Worm (Caenorhabditis elegans) whole organism, L4 larva: Measurements from ENCODE around the gene eif-3.D.
A peak's percentile ranks its signal among the peaks of the same experiment; 100 is the strongest.

ENCODE experiments used
- F10B5.3 ChIP-seq: sonication (generic microtip); optimal IDR thresholded peaks from 2 replicates; lab custom pipeline; 2016; ENCODE audit warnings: mild to moderate bottlenecking, missing genetic modification characterization, missing compliant biosample characterization
- F26F4.8 ChIP-seq: fragments of 200-800 bp; sonication (Bioruptor generic); conservative IDR thresholded peaks from 2 replicates; pipeline ENCODE4 v1.3.6; 2022; ENCODE audit warnings: missing genetic modification characterization, missing compliant biosample characterization
- F37D6.2 ChIP-seq: sonication (generic microtip); optimal IDR thresholded peaks from 2 replicates; lab custom pipeline; 2016; ENCODE audit warnings: mild to moderate bottlenecking, missing genetic modification characterization, missing compliant biosample characterization
- Y48G9A.11 ChIP-seq: fragments of 200-800 bp; sonication (Bioruptor generic); IDR thresholded peaks from 2 replicates; pipeline ENCODE4 v1.3.6; 2022; ENCODE audit warnings: missing genetic modification reagents, missing genetic modification characterization, missing compliant biosample characterization
- Y75B8A.6 ChIP-seq: fragments of 200-800 bp; sonication (Bioruptor generic); IDR thresholded peaks from 2 replicates; pipeline ENCODE4 v1.3.6; 2022; ENCODE audit warnings: missing genetic modification reagents, missing genetic modification characterization, missing compliant biosample characterization
- aha-1 ChIP-seq: fragments of 150-350 bp; peaks from one replicate; lab custom pipeline; 2014; ENCODE audit warnings: missing biosample characterization, missing genetic modification characterization
- ceh-20 ChIP-seq: fragments of 200-800 bp; sonication (Bioruptor generic); IDR thresholded peaks from 2 replicates; pipeline ENCODE4 v1.3.6; 2022; ENCODE audit warnings: missing genetic modification reagents, missing genetic modification characterization, missing compliant biosample characterization
- ceh-32 ChIP-seq: sonication (generic microtip); optimal IDR thresholded peaks from 2 replicates; lab custom pipeline; 2016; ENCODE audit warnings: mild to moderate bottlenecking, missing genetic modification characterization, missing compliant biosample characterization; ENCODE audit not compliant: poor library complexity
- ceh-44 ChIP-seq: fragments of 200-800 bp; sonication (Bioruptor generic); IDR thresholded peaks from 2 replicates; pipeline ENCODE4 v1.3.6; 2022; ENCODE audit warnings: missing genetic modification reagents, missing genetic modification characterization, missing compliant biosample characterization
- ceh-82 ChIP-seq: sonication (generic microtip); optimal IDR thresholded peaks from 2 replicates; lab custom pipeline; 2017; ENCODE audit warnings: missing biosample characterization, missing genetic modification characterization
- ctbp-1 ChIP-seq: fragments of 200-800 bp; sonication (Bioruptor generic); IDR thresholded peaks from 2 replicates; pipeline ENCODE4 v1.3.6; 2022; ENCODE audit warnings: missing genetic modification reagents, missing genetic modification characterization, missing compliant biosample characterization
- daf-16 ChIP-seq, 3 experiments: sonication (generic microtip); optimal IDR thresholded peaks; 2 replicates each; lab custom pipeline; 2016 to 2017; ENCODE audit warnings: missing genetic modification characterization in 3 of 3, missing genetic modification reagents in 3 of 3, mild to moderate bottlenecking in 2 of 3, missing compliant biosample characterization in 2 of 3, missing biosample characterization in 1 of 3, moderate library complexity in 1 of 3
- daf-19 ChIP-seq: fragments of 200-800 bp; sonication (Bioruptor generic); conservative IDR thresholded peaks from 2 replicates; pipeline ENCODE4 v1.3.6; 2022; ENCODE audit warnings: missing genetic modification characterization, missing compliant biosample characterization
- daf-8 ChIP-seq: fragments of 200-800 bp; sonication (Bioruptor generic); IDR thresholded peaks from 2 replicates; pipeline ENCODE4 v1.3.6; 2022; ENCODE audit warnings: missing genetic modification characterization, missing compliant biosample characterization
- dmd-6 ChIP-seq: fragments of 200-800 bp; sonication (Bioruptor generic); IDR thresholded peaks from 2 replicates; pipeline ENCODE4 v1.3.6; 2022; ENCODE audit warnings: missing genetic modification reagents, missing genetic modification characterization, missing compliant biosample characterization
- dmd-8 ChIP-seq: fragments of 200-800 bp; sonication (Bioruptor generic); IDR thresholded peaks from 2 replicates; pipeline ENCODE4 v1.3.6; 2022; ENCODE audit warnings: missing genetic modification characterization, missing compliant biosample characterization
- dmd-9 ChIP-seq: fragments of 200-800 bp; sonication (Bioruptor generic); IDR thresholded peaks from 2 replicates; pipeline ENCODE4 v1.3.6; 2022; ENCODE audit warnings: missing genetic modification reagents, missing genetic modification characterization, missing compliant biosample characterization
- duxl-1 ChIP-seq: sonication (generic microtip); optimal IDR thresholded peaks from 2 replicates; lab custom pipeline; 2016; ENCODE audit warnings: mild to moderate bottlenecking, missing genetic modification characterization, moderate library complexity, missing compliant biosample characterization; ENCODE audit not compliant: poor library complexity
- dve-1 ChIP-seq: sonication (generic microtip); optimal IDR thresholded peaks from 2 replicates; lab custom pipeline; 2017; ENCODE audit warnings: antibody characterized with exemption, mild to moderate bottlenecking, missing genetic modification characterization, missing compliant biosample characterization; ENCODE audit not compliant: insufficient read depth
- fos-1 ChIP-seq: fragments of 150-350 bp; optimal IDR thresholded peaks from 2 replicates; lab custom pipeline; 2014; ENCODE audit warnings: missing biosample characterization, missing genetic modification characterization
- gei-8 ChIP-seq: fragments of 200-800 bp; sonication (Bioruptor generic); optimal IDR thresholded peaks from 2 replicates; lab custom pipeline; 2018; ENCODE audit warnings: mild to moderate bottlenecking, missing genetic modification characterization, missing compliant biosample characterization
- hlh-30 ChIP-seq: sonication (generic microtip); optimal IDR thresholded peaks from 2 replicates; lab custom pipeline; 2017; ENCODE audit warnings: antibody characterized with exemption, mild to moderate bottlenecking, missing genetic modification characterization, missing compliant biosample characterization; ENCODE audit not compliant: insufficient read depth
- jun-1 ChIP-seq: fragments of 150-350 bp; optimal IDR thresholded peaks from 2 replicates; lab custom pipeline; 2014; ENCODE audit warnings: missing biosample characterization, missing genetic modification reagents, missing genetic modification characterization
- lim-7 ChIP-seq: fragments of 200-800 bp; sonication (Bioruptor generic); IDR thresholded peaks from 2 replicates; pipeline ENCODE4 v1.3.6; 2022; ENCODE audit warnings: missing genetic modification characterization, missing compliant biosample characterization
- lin-38 ChIP-seq: fragments of 200-800 bp; sonication (Bioruptor generic); IDR thresholded peaks from 2 replicates; pipeline ENCODE4 v1.3.6; 2022; ENCODE audit warnings: missing genetic modification reagents, missing genetic modification characterization, missing compliant biosample characterization
- lsy-2 ChIP-seq, 2 experiments: fragments of 150-350 bp in 1 of 2; sonication (generic microtip) in 1 of 2; optimal IDR thresholded peaks; 2 replicates each; lab custom pipeline; 2014 to 2017; ENCODE audit warnings: missing biosample characterization in 2 of 2, missing genetic modification characterization in 2 of 2
- madf-5 ChIP-seq, 2 experiments: fragments of 200-800 bp; sonication (Bioruptor generic); IDR thresholded peaks; 2 replicates each; pipeline ENCODE4 v1.3.6; 2022; ENCODE audit warnings: missing compliant biosample characterization in 2 of 2, missing genetic modification characterization in 2 of 2
- mxl-2 ChIP-seq: fragments of 200-800 bp; sonication (Bioruptor generic); conservative IDR thresholded peaks from 2 replicates; pipeline ENCODE4 v1.3.6; 2022; ENCODE audit warnings: missing genetic modification reagents, missing genetic modification characterization, missing compliant biosample characterization
- mxl-3 ChIP-seq: fragments of 200-800 bp; sonication (Bioruptor generic); optimal IDR thresholded peaks from 2 replicates; lab custom pipeline; 2018; ENCODE audit warnings: mild to moderate bottlenecking, missing genetic modification characterization, missing compliant biosample characterization
- nhr-102 ChIP-seq: sonication (generic microtip); optimal IDR thresholded peaks from 2 replicates; lab custom pipeline; 2016; ENCODE audit warnings: mild to moderate bottlenecking, missing genetic modification characterization, moderate library complexity, missing compliant biosample characterization
- nhr-111 ChIP-seq: fragments of 200-800 bp; sonication (Bioruptor generic); optimal IDR thresholded peaks from 2 replicates; lab custom pipeline; 2018; ENCODE audit warnings: mild to moderate bottlenecking, missing genetic modification characterization, missing compliant biosample characterization
- nhr-25 ChIP-seq: sonication (generic microtip); optimal IDR thresholded peaks from 2 replicates; lab custom pipeline; 2017; ENCODE audit warnings: missing genetic modification characterization, mild to moderate bottlenecking, missing compliant biosample characterization, antibody characterized with exemption, moderate library complexity, borderline replicate concordance; ENCODE audit not compliant: insufficient read depth
- nhr-6 ChIP-seq: fragments of 150-350 bp; optimal IDR thresholded peaks from 2 replicates; lab custom pipeline; 2014; ENCODE audit warnings: missing biosample characterization, missing genetic modification characterization
- nhr-77 ChIP-seq: fragments of 150-350 bp; optimal IDR thresholded peaks from 2 replicates; lab custom pipeline; 2014; ENCODE audit warnings: missing biosample characterization, missing genetic modification characterization
- pha-4 ChIP-seq, 2 experiments: fragments of 150-350 bp in 1 of 2; fragments of 200-800 bp in 1 of 2; sonication (Bioruptor generic) in 1 of 2; IDR thresholded peaks in 1 of 2; optimal IDR thresholded peaks in 1 of 2; 2 replicates each; pipeline versions ENCODE4 v1.3.6 to Lab custom; 2014 to 2022; ENCODE audit warnings: missing genetic modification characterization in 2 of 2, missing genetic modification reagents in 2 of 2, missing biosample characterization in 1 of 2, missing compliant biosample characterization in 1 of 2
- php-3 ChIP-seq: fragments of 200-800 bp; sonication (Bioruptor generic); IDR thresholded peaks from 2 replicates; pipeline ENCODE4 v1.3.6; 2022; ENCODE audit warnings: missing genetic modification reagents, missing genetic modification characterization, missing compliant biosample characterization
- pqm-1 ChIP-seq: sonication (generic microtip); optimal IDR thresholded peaks from 2 replicates; lab custom pipeline; 2017; ENCODE audit warnings: missing biosample characterization, missing genetic modification characterization
- saeg-2 ChIP-seq: fragments of 200-800 bp; sonication (Bioruptor generic); IDR thresholded peaks from 2 replicates; pipeline ENCODE4 v1.3.6; 2022; ENCODE audit warnings: missing genetic modification reagents, missing genetic modification characterization, missing compliant biosample characterization
- snpc-1.2 ChIP-seq: fragments of 200-800 bp; sonication (Bioruptor generic); IDR thresholded peaks from 2 replicates; pipeline ENCODE4 v1.3.6; 2022; ENCODE audit warnings: missing genetic modification reagents, missing genetic modification characterization, missing compliant biosample characterization
- spr-1 ChIP-seq: sonication (generic microtip); optimal IDR thresholded peaks from 2 replicates; lab custom pipeline; 2016; ENCODE audit warnings: mild to moderate bottlenecking, missing genetic modification characterization, missing compliant biosample characterization
- spr-3 ChIP-seq: fragments of 200-800 bp; sonication (Bioruptor generic); optimal IDR thresholded peaks from 2 replicates; lab custom pipeline; 2018; ENCODE audit warnings: mild to moderate bottlenecking, missing genetic modification characterization, missing compliant biosample characterization
- unc-130 ChIP-seq: sonication (generic microtip); optimal IDR thresholded peaks from 2 replicates; lab custom pipeline; 2016; ENCODE audit warnings: missing genetic modification reagents, missing genetic modification characterization, missing compliant biosample characterization
- vab-7 ChIP-seq: fragments of 200-800 bp; sonication (Bioruptor generic); IDR thresholded peaks from 2 replicates; pipeline ENCODE4 v1.3.6; 2022; ENCODE audit warnings: missing genetic modification reagents, missing genetic modification characterization, missing compliant biosample characterization
- zag-1 ChIP-seq: fragments of 150-350 bp; optimal IDR thresholded peaks from 2 replicates; lab custom pipeline; 2014; ENCODE audit warnings: missing biosample characterization, missing genetic modification characterization
- zfp-2 ChIP-seq: sonication (generic microtip); optimal IDR thresholded peaks from 2 replicates; lab custom pipeline; 2016; ENCODE audit warnings: mild to moderate bottlenecking, missing genetic modification characterization, missing compliant biosample characterization
- ztf-11 ChIP-seq: fragments of 150-350 bp; optimal IDR thresholded peaks from 2 replicates; lab custom pipeline; 2014; ENCODE audit warnings: missing biosample characterization, missing genetic modification characterization
- ztf-7 ChIP-seq: fragments of 150-350 bp; optimal IDR thresholded peaks from 2 replicates; lab custom pipeline; 2014; ENCODE audit warnings: missing biosample characterization, missing genetic modification characterization

Gene eif-3.D

DNA sequence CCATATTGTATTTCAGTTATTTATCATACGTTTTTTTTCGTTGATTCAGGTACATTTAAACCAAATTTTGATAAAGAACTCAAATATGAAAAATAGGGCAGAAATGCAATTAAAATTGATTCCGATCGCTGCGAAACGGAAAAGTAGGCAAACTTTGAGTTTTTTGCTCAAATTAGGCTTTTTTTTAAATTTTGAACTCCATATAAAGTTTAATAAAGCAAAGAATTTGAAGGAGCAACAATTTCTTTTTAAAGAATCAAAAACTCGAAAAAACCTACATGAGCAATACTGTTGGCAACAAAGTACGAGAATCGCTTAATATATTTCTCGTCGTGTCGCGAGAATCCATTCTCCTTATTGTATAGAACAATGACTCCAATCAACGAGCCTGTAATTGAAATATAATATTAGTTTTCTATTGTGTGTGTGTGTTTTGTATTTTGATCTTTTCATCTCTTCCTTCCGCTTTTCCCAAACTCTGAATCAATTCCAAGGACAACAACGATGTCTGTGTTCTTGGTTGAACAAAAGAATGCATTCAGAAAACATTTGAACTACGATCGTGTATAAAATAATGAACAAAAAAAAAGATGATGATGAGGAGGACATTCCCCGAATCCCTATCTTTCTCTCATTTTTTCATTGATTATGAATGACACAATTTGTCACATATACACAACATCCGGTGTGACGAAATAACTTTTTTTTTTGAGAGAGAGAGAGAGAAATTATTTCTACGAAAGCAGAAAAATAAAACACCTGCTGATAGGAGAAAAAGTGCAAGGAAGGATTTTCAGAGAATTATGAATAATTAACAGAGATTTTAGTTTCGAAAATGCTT, 7.4 kb upstream of the eif-3.D start:
- peak in 1 of 2 experiments; percentile 32 for TF ChIP-seq lsy-2 (tag; optimal IDR thresholded peaks at IDR 0.05; lab: Kevin White, UChicago)
- no peak for TF ChIP-seq daf-16 (GFP tag; optimal IDR thresholded peaks at IDR 0.05; lab: Kevin White, UChicago)
- no peak for TF ChIP-seq daf-16 (tag; optimal IDR thresholded peaks at IDR 0.05; lab: Kevin White, UChicago)
- no peak for TF ChIP-seq spr-1 (tag; lab: Kevin White, UChicago)
- no peak for TF ChIP-seq dmd-8 (GFP tag; lab: Robert Waterston, UW)
- TF ChIP-seq zag-1 (tag; lab: Kevin White, UChicago) = no peak
- no peak for TF ChIP-seq lin-38 (GFP tag; lab: Robert Waterston, UW)
- 0 out of 2 replicates have a peak, but pooled peaks have one; percentile 5 for TF ChIP-seq lim-7 (GFP tag; lab: Robert Waterston, UW)
- TF ChIP-seq dve-1 (tag; lab: Kevin White, UChicago) = peak; percentile 32
- TF ChIP-seq ceh-44 (GFP tag; lab: Robert Waterston, UW) = no peak
- TF ChIP-seq pqm-1 = no peak
- TF ChIP-seq daf-8 (GFP tag; lab: Robert Waterston, UW) = no peak
- TF ChIP-seq unc-130 (GFP tag; lab: Kevin White, UChicago) = no peak
- no peak for TF ChIP-seq fos-1 (tag; lab: Kevin White, UChicago)
- TF ChIP-seq ctbp-1 (GFP tag; lab: Robert Waterston, UW) = no peak
- TF ChIP-seq nhr-102 (tag; lab: Kevin White, UChicago) = no peak
- no peak for TF ChIP-seq F26F4.8 (GFP tag; lab: Robert Waterston, UW)
- 0 out of 2 replicates have a peak, but pooled peaks have one; percentile 26 for TF ChIP-seq dmd-6
- peak; percentile 58 for TF ChIP-seq aha-1
- TF ChIP-seq spr-3 (GFP tag; lab: Kevin White, UChicago) = peak; percentile 19
- peak; percentile 29 for TF ChIP-seq hlh-30
- TF ChIP-seq dmd-9 (GFP tag; lab: Robert Waterston, UW) = peak; percentile 27; the same call in 1 of the 2 replicates
- TF ChIP-seq nhr-6 (tag; lab: Kevin White, UChicago) = no peak
- no peak for TF ChIP-seq Y48G9A.11
- TF ChIP-seq php-3 = no peak
- TF ChIP-seq saeg-2 = peak; percentile 53; the same call in 1 of the 2 replicates
- no peak for TF ChIP-seq jun-1 (tag; lab: Kevin White, UChicago)
- TF ChIP-seq daf-19 (GFP tag; lab: Robert Waterston, UW) = no peak
- TF ChIP-seq ceh-82 (tag; lab: Kevin White, UChicago) = no peak
- TF ChIP-seq ceh-32 (tag; lab: Kevin White, UChicago) = no peak
- no peak for TF ChIP-seq mxl-3 (GFP tag; lab: Kevin White, UChicago)
- no peak for TF ChIP-seq ztf-7
- TF ChIP-seq duxl-1 = peak; percentile 23
- no peak for TF ChIP-seq zfp-2 (tag; lab: Kevin White, UChicago)
- no peak for TF ChIP-seq F10B5.3 (tag; lab: Kevin White, UChicago)
- TF ChIP-seq madf-5 (GFP tag; IDR thresholded peaks at IDR 0.05; lab: Robert Waterston, UW) = no peak
- TF ChIP-seq ceh-20 (GFP tag; lab: Robert Waterston, UW) = 0 out of 2 replicates have a peak, but pooled peaks have one; percentile 28
- TF ChIP-seq nhr-111 (GFP tag; lab: Kevin White, UChicago) = no peak
- 0 out of 2 replicates have a peak, but pooled peaks have one; percentile 2 for TF ChIP-seq Y75B8A.6 (GFP tag; lab: Robert Waterston, UW)
- TF ChIP-seq pha-4 (GFP tag; IDR thresholded peaks at IDR 0.05; lab: Robert Waterston, UW) = no peak
- no peak for TF ChIP-seq pha-4 (tag; optimal IDR thresholded peaks at IDR 0.05; lab: Kevin White, UChicago)
- no peak for TF ChIP-seq nhr-25 (tag; lab: Kevin White, UChicago)
- no peak for TF ChIP-seq snpc-1.2 (GFP tag; lab: Robert Waterston, UW)
- TF ChIP-seq mxl-2 (GFP tag; lab: Robert Waterston, UW) = no peak
- TF ChIP-seq ztf-11 (tag; lab: Kevin White, UChicago) = no peak
- no peak for TF ChIP-seq gei-8 (GFP tag; lab: Kevin White, UChicago)
- no peak for TF ChIP-seq nhr-77 (tag; lab: Kevin White, UChicago)
- no peak for TF ChIP-seq vab-7 (GFP tag; lab: Robert Waterston, UW)
- TF ChIP-seq F37D6.2 (tag; lab: Kevin White, UChicago) = no peak
